Fruit fly (Drosophila melanogaster): ENCODE results near the gene CG7394.
A peak's percentile ranks its signal among the peaks of the same experiment; 100 is the strongest.

Gene CG7394

DNA sequence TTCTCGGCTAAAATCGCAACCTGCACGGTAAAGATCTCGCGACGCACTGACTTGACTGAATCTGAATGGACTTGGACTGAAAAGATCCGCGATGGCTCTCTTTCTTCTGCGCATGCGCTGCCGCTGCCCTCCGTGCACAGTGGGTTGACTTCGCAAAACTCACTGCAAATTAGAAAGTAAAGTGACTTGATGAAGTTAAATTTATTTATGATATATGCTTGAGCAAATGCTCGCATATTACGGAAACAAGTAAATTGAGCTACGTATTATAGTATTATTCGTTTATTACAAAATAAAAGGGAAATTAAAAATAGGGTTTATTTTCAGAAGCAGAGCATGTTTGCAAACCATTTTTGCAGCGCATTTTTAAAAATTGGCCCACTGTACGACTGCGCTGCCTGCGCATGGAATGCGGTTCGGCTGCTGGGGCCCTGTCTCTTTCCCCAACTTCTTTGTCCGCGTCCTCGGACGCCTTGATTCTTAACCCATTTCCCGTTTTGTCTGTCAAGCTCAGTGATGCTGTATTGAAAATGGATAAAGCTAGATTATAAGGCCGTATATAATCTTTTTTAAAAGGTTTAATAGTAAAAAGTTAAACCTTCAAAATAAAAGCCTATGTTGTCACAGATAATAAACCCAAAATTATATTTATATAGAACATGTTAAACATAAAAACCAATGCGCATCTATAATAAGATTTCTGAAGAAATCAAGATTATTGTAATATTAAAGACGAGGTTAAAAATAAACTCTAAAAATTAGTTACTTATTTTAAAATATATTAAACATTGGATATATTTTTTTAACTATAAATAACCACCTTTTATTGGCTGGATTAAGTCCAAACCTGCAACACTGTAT lies 26.2 kb downstream of the CG7394 start, which contains the start of gene rt (continued):
- TF ChIP-seq CG10147 (GFP tag; optimal IDR thresholded peaks at IDR 0.05) (no peak), CG10274 (GFP tag; optimal IDR thresholded peaks at IDR 0.05) (peak; percentile 3), CoRest (tag; optimal IDR thresholded peaks at IDR 0.05) (peak; percentile 70), sd (tag; optimal IDR thresholded peaks at IDR 0.05) (peak; percentile 90), CG12659 (GFP tag; optimal IDR thresholded peaks at IDR 0.05) (peak; percentile 32), CG8924 (tag; optimal IDR thresholded peaks at IDR 0.05) (peak; percentile 28), CG17912 (GFP tag; optimal IDR thresholded peaks at IDR 0.05) (no peak), CG12769 (tag; optimal IDR thresholded peaks at IDR 0.05) (no peak), CG4730 (GFP tag; IDR thresholded peaks at IDR 0.05) (no peak), CG2712 (tag; optimal IDR thresholded peaks at IDR 0.05) (peak; percentile 84), sug (tag; optimal IDR thresholded peaks at IDR 0.05) (no peak), prd (optimal IDR thresholded peaks at IDR 0.05) (no peak), prd (GFP tag; IDR thresholded peaks at IDR 0.05) (peak; percentile 61; the same call in 2 of the 3 replicates), dan (GFP tag; IDR thresholded peaks at IDR 0.05) (no peak), Fer1 (GFP tag; optimal IDR thresholded peaks at IDR 0.05) (peak; percentile 40), Kr (GFP tag; optimal IDR thresholded peaks at IDR 0.05) (no peak), Mad (GFP tag; optimal IDR thresholded peaks at IDR 0.05) (peak; percentile 27), Camta (GFP tag; optimal IDR thresholded peaks at IDR 0.05) (no peak), CG14441 (GFP tag; IDR thresholded peaks at IDR 0.05) (no peak), H15 (GFP tag; IDR thresholded peaks at IDR 0.05) (no peak), Dad (GFP tag; optimal IDR thresholded peaks at IDR 0.05) (no peak), zf30C (GFP tag; optimal IDR thresholded peaks at IDR 0.05) (no peak), odd (GFP tag; optimal IDR thresholded peaks at IDR 0.05) (peak; percentile 25), Nf-YA (GFP tag; IDR thresholded peaks at IDR 0.05) (peak; percentile 58; the same call in 1 of the 2 replicates), dati (GFP tag; IDR thresholded peaks at IDR 0.05) (no peak), CG2116 (GFP tag; optimal IDR thresholded peaks at IDR 0.05) (peak; percentile 0), CG17359 (tag; optimal IDR thresholded peaks at IDR 0.05) (peak; percentile 31), CG10267 (tag; optimal IDR thresholded peaks at IDR 0.05) (peak; percentile 62), disco-r (GFP tag; optimal IDR thresholded peaks at IDR 0.05) (no peak), Usf (GFP tag; optimal IDR thresholded peaks at IDR 0.05) (peak; percentile 22), Hr78 (GFP tag; optimal IDR thresholded peaks at IDR 0.05) (no peak), org-1 (GFP tag; optimal IDR thresholded peaks at IDR 0.05) (peak; percentile 46), Sry-δ (GFP tag; optimal IDR thresholded peaks at IDR 0.05) (no peak), gsb-n (tag; optimal IDR thresholded peaks at IDR 0.05) (peak; percentile 60), br (optimal IDR thresholded peaks at IDR 0.05) (no peak), CG5953 (GFP tag; IDR thresholded peaks at IDR 0.05) (peak; percentile 37; the same call in 1 of the 2 replicates), ro (GFP tag; IDR thresholded peaks at IDR 0.05) (no peak), CG17568 (GFP tag; optimal IDR thresholded peaks at IDR 0.05) (no peak), CG12104 (GFP tag; optimal IDR thresholded peaks at IDR 0.05) (no peak), Six4 (GFP tag; optimal IDR thresholded peaks at IDR 0.05) (peak; percentile 41), nerfin-2 (GFP tag; IDR thresholded peaks at IDR 0.05; ENCODE audit: partially characterized antibody) (no peak), CG15269 (tag; optimal IDR thresholded peaks at IDR 0.05) (peak; percentile 48), cg (GFP tag; optimal IDR thresholded peaks at IDR 0.05) (no peak), usp (GFP tag; optimal IDR thresholded peaks at IDR 0.05) (no peak), CG1603 (tag; optimal IDR thresholded peaks at IDR 0.05) (peak; percentile 58), Nf-YB (GFP tag; optimal IDR thresholded peaks at IDR 0.05) (peak; percentile 29), CG7357 (GFP tag; IDR thresholded peaks at IDR 0.05) (no peak), stwl (tag; optimal IDR thresholded peaks at IDR 0.05) (peak; percentile 31), CG7556 (GFP tag; optimal IDR thresholded peaks at IDR 0.05) (peak; percentile 58)

Data from whole organism, embryonic.